Worm (Caenorhabditis elegans): ENCODE measurements around the gene Y43F4A.4.

- no peak for TF ChIP-seq ama-1 (optimal IDR thresholded peaks at IDR 0.05)
- no peak for TF ChIP-seq F13C5.2 (tag; optimal IDR thresholded peaks at IDR 0.05)
- no peak for TF ChIP-seq flt-1 (GFP tag; IDR thresholded peaks at IDR 0.05)
- no peak for TF ChIP-seq ceh-36 (tag; optimal IDR thresholded peaks at IDR 0.05)
- no peak for TF ChIP-seq hmg-4 (GFP tag; optimal IDR thresholded peaks at IDR 0.05)
- no peak for TF ChIP-seq tbx-11 (GFP tag; IDR thresholded peaks at IDR 0.05)
- TF ChIP-seq hnd-1 (tag; optimal IDR thresholded peaks at IDR 0.05) = no peak
- TF ChIP-seq tra-4 (tag; optimal IDR thresholded peaks at IDR 0.05) = no peak
- no peak for TF ChIP-seq hmbx-1 (tag; optimal IDR thresholded peaks at IDR 0.05)
- no peak for TF ChIP-seq sea-1 (GFP tag; conservative IDR thresholded peaks at IDR 0.05)
- TF ChIP-seq ceh-13 (GFP tag; optimal IDR thresholded peaks at IDR 0.05) = no peak
- TF ChIP-seq B0310.2 (tag; optimal IDR thresholded peaks at IDR 0.05) = no peak
- TF ChIP-seq ets-7 (tag; optimal IDR thresholded peaks at IDR 0.05) = no peak
- no peak for TF ChIP-seq aly-1 (tag; optimal IDR thresholded peaks at IDR 0.05)
Observed at ce11 chrIII:13216488-13217016, 28.8 kb upstream of the Y43F4A.4 start.
